Fruit fly (Drosophila melanogaster): Measurements from ENCODE around the gene CHES-1-like.
A peak's percentile ranks its signal among the peaks of the same experiment; 100 is the strongest.

- TF ChIP-seq cnc (optimal IDR thresholded peaks at IDR 0.05) (no peak), kay (GFP tag; ENCODE audit: borderline replicate concordance) (no peak), CG12768 (GFP tag; optimal IDR thresholded peaks at IDR 0.05) (no peak), bab1 (GFP tag; optimal IDR thresholded peaks at IDR 0.05) (peak; percentile 59), CG5204 (GFP tag; optimal IDR thresholded peaks at IDR 0.05) (no peak), Mnt (GFP tag; optimal IDR thresholded peaks at IDR 0.05) (peak; percentile 3), CG33017 (tag; optimal IDR thresholded peaks at IDR 0.05) (no peak), Crg-1 (GFP tag; optimal IDR thresholded peaks at IDR 0.05) (no peak)
Measured at dm6 chrX:7721905-7722304, 12.7 kb upstream of the CHES-1-like start, which contains the start of gene Hira.

Measured in whole organism, adult.